Fruit fly (Drosophila melanogaster) whole organism, embryonic: ENCODE measurements around the gene Vlet.

Experiments
- Bdp1 ChIP-seq: fragments of 200-800 bp; sonication (Bioruptor generic); optimal IDR thresholded peaks from 3 replicates; lab custom pipeline; 2016; ENCODE audit warnings: missing biosample characterization, missing genetic modification characterization
- Bteb2 ChIP-seq: fragments of 200-800 bp; sonication (Bioruptor generic); optimal IDR thresholded peaks from 2 replicates; lab custom pipeline; 2016; ENCODE audit warnings: missing biosample characterization, missing genetic modification characterization
- CG12071 ChIP-seq: fragments of 200-800 bp; sonication (Bioruptor generic); optimal IDR thresholded peaks from 3 replicates; lab custom pipeline; 2018; ENCODE audit warnings: missing biosample characterization, mild to moderate bottlenecking, missing genetic modification characterization
- CG12104 ChIP-seq: fragments of 200-800 bp; sonication (Bioruptor generic); optimal IDR thresholded peaks from 3 replicates; lab custom pipeline; 2016; ENCODE audit warnings: missing biosample characterization, missing genetic modification characterization
- CG12299 ChIP-seq: fragments of 200-800 bp; sonication (Bioruptor generic); optimal IDR thresholded peaks from 2 replicates; lab custom pipeline; 2018; ENCODE audit warnings: missing biosample characterization, mild to moderate bottlenecking, missing genetic modification characterization
- CG13424 ChIP-seq: fragments of 200-800 bp; sonication (Bioruptor generic); optimal IDR thresholded peaks from 2 replicates; lab custom pipeline; 2019; ENCODE audit warnings: missing biosample characterization, mild to moderate bottlenecking, missing genetic modification characterization, moderate library complexity
- CG14014 ChIP-seq: fragments of 200-800 bp; sonication (Bioruptor generic); IDR thresholded peaks from 2 replicates; pipeline ENCODE4 v1.3.6; 2022; ENCODE audit warnings: missing biosample characterization, missing genetic modification characterization
- CG17912 ChIP-seq: fragments of 200-800 bp; sonication (Bioruptor generic); optimal IDR thresholded peaks from 2 replicates; lab custom pipeline; 2018; ENCODE audit warnings: missing biosample characterization, mild to moderate bottlenecking, missing genetic modification characterization
- CG1792 ChIP-seq: fragments of 200-800 bp; sonication (Bioruptor generic); optimal IDR thresholded peaks from 2 replicates; lab custom pipeline; 2016; ENCODE audit warnings: missing biosample characterization, missing genetic modification characterization
- CG18476 ChIP-seq: fragments of 200-800 bp; sonication (Bioruptor generic); optimal IDR thresholded peaks from 2 replicates; lab custom pipeline; 2016; ENCODE audit warnings: missing biosample characterization, mild to moderate bottlenecking, missing genetic modification characterization
- CG18599 ChIP-seq: fragments of 200-800 bp; sonication (Bioruptor generic); optimal IDR thresholded peaks from 3 replicates; lab custom pipeline; 2017; ENCODE audit warnings: missing biosample characterization, missing genetic modification characterization, mild to moderate bottlenecking, moderate library complexity, missing genetic modification reagents
- CG2712 ChIP-seq: fragments of 200-800 bp; optimal IDR thresholded peaks from 3 replicates; lab custom pipeline; 2019; ENCODE audit warnings: missing biosample characterization, mild to moderate bottlenecking, missing genetic modification characterization, moderate library complexity
- CG30020 ChIP-seq: fragments of 200-800 bp; optimal IDR thresholded peaks from 2 replicates; lab custom pipeline; 2019; ENCODE audit warnings: missing biosample characterization, mild to moderate bottlenecking, missing genetic modification characterization, moderate library complexity
- CG32772 ChIP-seq: fragments of 200-800 bp; sonication (Bioruptor generic); IDR thresholded peaks from 2 replicates; pipeline ENCODE4 v1.3.6; 2022; ENCODE audit warnings: missing biosample characterization, missing genetic modification characterization
- CG3847 ChIP-seq: fragments of 200-800 bp; sonication (Bioruptor generic); IDR thresholded peaks from 2 replicates; pipeline ENCODE4 v1.3.6; 2022; ENCODE audit warnings: missing biosample characterization, missing genetic modification characterization
- CG5180 ChIP-seq: fragments of 200-800 bp; sonication (Bioruptor generic); optimal IDR thresholded peaks from 3 replicates; lab custom pipeline; 2017; ENCODE audit warnings: missing biosample characterization, missing genetic modification characterization, mild to moderate bottlenecking, moderate library complexity, missing genetic modification reagents
- CG8924 ChIP-seq: fragments of 200-800 bp; optimal IDR thresholded peaks from 3 replicates; lab custom pipeline; 2019; ENCODE audit warnings: missing biosample characterization, mild to moderate bottlenecking, missing genetic modification characterization, moderate library complexity
- CG8944 ChIP-seq: fragments of 200-800 bp; sonication (Bioruptor generic); optimal IDR thresholded peaks from 3 replicates; lab custom pipeline; 2016; ENCODE audit warnings: missing biosample characterization, missing genetic modification characterization
- CG9932 ChIP-seq: fragments of 200-800 bp; sonication (Bioruptor generic); IDR thresholded peaks from 2 replicates; pipeline ENCODE4 v1.3.6; 2022; ENCODE audit warnings: missing biosample characterization, missing genetic modification characterization
- Camta ChIP-seq: fragments of 200-800 bp; sonication (Bioruptor generic); optimal IDR thresholded peaks from 2 replicates; lab custom pipeline; 2016; ENCODE audit warnings: missing biosample characterization, missing genetic modification characterization
- D19B ChIP-seq: fragments of 200-800 bp; sonication (Bioruptor generic); optimal IDR thresholded peaks from 2 replicates; lab custom pipeline; 2017; ENCODE audit warnings: missing biosample characterization, mild to moderate bottlenecking, missing genetic modification characterization
- Dip2 ChIP-seq: fragments of 200-800 bp; sonication (Bioruptor generic); IDR thresholded peaks from 2 replicates; pipeline ENCODE4 v1.3.6; 2022; ENCODE audit warnings: missing biosample characterization, missing genetic modification characterization
- Dref ChIP-seq: fragments of 200-800 bp; sonication (Bioruptor generic); IDR thresholded peaks from 2 replicates; pipeline ENCODE4 v1.3.6; 2022; ENCODE audit warnings: missing biosample characterization, missing genetic modification characterization
- Gsc ChIP-seq: fragments of 200-800 bp; sonication (Bioruptor generic); IDR thresholded peaks from 2 replicates; pipeline ENCODE4 v1.3.6; 2022; ENCODE audit warnings: missing biosample characterization, missing genetic modification characterization
- Meics ChIP-seq: fragments of 200-800 bp; sonication (Bioruptor generic); optimal IDR thresholded peaks from 2 replicates; lab custom pipeline; 2017; ENCODE audit warnings: missing biosample characterization, mild to moderate bottlenecking, missing genetic modification characterization
- Nf-YA ChIP-seq: fragments of 200-800 bp; sonication (Bioruptor generic); IDR thresholded peaks from 2 replicates; pipeline ENCODE4 v1.3.6; 2022; ENCODE audit warnings: missing biosample characterization, missing genetic modification characterization
- NfI ChIP-seq: fragments of 200-800 bp; sonication (Bioruptor generic); optimal IDR thresholded peaks from 3 replicates; lab custom pipeline; 2018; ENCODE audit warnings: missing biosample characterization, mild to moderate bottlenecking, missing genetic modification characterization, moderate library complexity
- Stat92E ChIP-seq, 3 experiments: fragments of >200 bp in 2 of 3; fragments of 200-800 bp in 1 of 3; sonication (Bioruptor generic) in 1 of 3; optimal IDR thresholded peaks; 2 replicates each; lab custom pipeline; 2017 to 2019; ENCODE audit warnings: missing biosample characterization in 3 of 3, missing genetic modification characterization in 3 of 3, mild to moderate bottlenecking in 1 of 3, moderate library complexity in 1 of 3
- Usf ChIP-seq: fragments of 200-800 bp; sonication (Bioruptor generic); optimal IDR thresholded peaks from 2 replicates; lab custom pipeline; 2017; ENCODE audit warnings: missing genotype, missing biosample characterization, missing genetic modification characterization
- Xbp1 ChIP-seq: fragments of 200-800 bp; sonication (Bioruptor generic); optimal IDR thresholded peaks from 3 replicates; lab custom pipeline; 2016; ENCODE audit warnings: missing biosample characterization, mild to moderate bottlenecking, missing genetic modification characterization
- Xrp1 ChIP-seq: fragments of 200-800 bp; sonication (Bioruptor generic); IDR thresholded peaks from 2 replicates; pipeline ENCODE4 v1.3.6; 2022; ENCODE audit warnings: missing biosample characterization, missing genetic modification characterization
- abd-A ChIP-seq: fragments of 200-800 bp; sonication (Bioruptor generic); optimal IDR thresholded peaks from 3 replicates; lab custom pipeline; 2019; ENCODE audit warnings: missing biosample characterization, mild to moderate bottlenecking, missing genetic modification characterization, moderate library complexity
- ap ChIP-seq: fragments of 200-800 bp; sonication (Bioruptor generic); IDR thresholded peaks from 2 replicates; pipeline ENCODE4 v1.3.6; 2022; ENCODE audit warnings: missing biosample characterization, missing genetic modification characterization
- ase ChIP-seq: fragments of 200-800 bp; sonication (Bioruptor generic); IDR thresholded peaks from 3 replicates; pipeline ENCODE4 v1.3.6; 2022; ENCODE audit warnings: missing biosample characterization, missing genetic modification characterization
- bcd ChIP-seq: fragments of 200-800 bp; sonication (Bioruptor generic); optimal IDR thresholded peaks from 2 replicates; lab custom pipeline; 2017; ENCODE audit warnings: missing biosample characterization, mild to moderate bottlenecking, missing genetic modification characterization
- cato ChIP-seq: fragments of 200-800 bp; sonication (Bioruptor generic); optimal IDR thresholded peaks from 2 replicates; lab custom pipeline; 2016; ENCODE audit warnings: missing biosample characterization, missing genetic modification characterization, borderline replicate concordance
- chif ChIP-seq, 2 experiments: fragments of 200-800 bp; sonication (Bioruptor generic); optimal IDR thresholded peaks; 3 replicates each; lab custom pipeline; 2016; ENCODE audit warnings: missing biosample characterization in 2 of 2, missing genetic modification characterization in 2 of 2
- dysf ChIP-seq: fragments of 200-800 bp; sonication (Bioruptor generic); IDR thresholded peaks from 3 replicates; pipeline ENCODE4 v1.3.6; 2022; ENCODE audit warnings: missing biosample characterization, missing genetic modification characterization
- fd3F ChIP-seq: fragments of 200-800 bp; sonication (Bioruptor generic); optimal IDR thresholded peaks from 2 replicates; lab custom pipeline; 2018; ENCODE audit warnings: missing biosample characterization, mild to moderate bottlenecking, missing genetic modification characterization, moderate library complexity
- gro ChIP-seq: fragments of 200-800 bp; sonication (Bioruptor generic); optimal IDR thresholded peaks from 2 replicates; lab custom pipeline; 2016; ENCODE audit warnings: missing biosample characterization, missing genetic modification characterization
- hb ChIP-seq: fragments of 200-800 bp; sonication (Bioruptor generic); IDR thresholded peaks from 3 replicates; pipeline ENCODE4 v1.3.6; 2022; ENCODE audit warnings: missing biosample characterization, missing genetic modification characterization; ENCODE audit not compliant: partially characterized antibody
- hbn ChIP-seq: fragments of 200-800 bp; sonication (Bioruptor generic); IDR thresholded peaks from 2 replicates; pipeline ENCODE4 v1.3.6; 2022; ENCODE audit warnings: missing biosample characterization, missing genetic modification characterization; ENCODE audit not compliant: partially characterized antibody
- insv ChIP-seq, 2 experiments: fragments of 200-800 bp; sonication (Bioruptor generic); optimal IDR thresholded peaks; 3 replicates each; lab custom pipeline; 2016 to 2018; ENCODE audit warnings: missing biosample characterization in 2 of 2, missing genetic modification characterization in 2 of 2
- kah ChIP-seq: fragments of 200-800 bp; sonication (Bioruptor generic); optimal IDR thresholded peaks from 2 replicates; lab custom pipeline; 2018; ENCODE audit warnings: missing biosample characterization, mild to moderate bottlenecking, missing genetic modification characterization
- klu ChIP-seq: fragments of 200-800 bp; sonication (Bioruptor generic); IDR thresholded peaks from 2 replicates; pipeline ENCODE4 v1.3.6; 2022; ENCODE audit warnings: missing biosample characterization, missing genetic modification characterization
- oc ChIP-seq: fragments of 200-800 bp; sonication (Bioruptor generic); optimal IDR thresholded peaks from 2 replicates; lab custom pipeline; 2018; ENCODE audit warnings: missing biosample characterization, mild to moderate bottlenecking, missing genetic modification characterization, moderate library complexity
- shn ChIP-seq: fragments of 200-800 bp; sonication (Bioruptor generic); optimal IDR thresholded peaks from 3 replicates; lab custom pipeline; 2016; ENCODE audit warnings: missing biosample characterization, missing genetic modification characterization
- sqz ChIP-seq: fragments of 200-800 bp; sonication (Bioruptor generic); optimal IDR thresholded peaks from 3 replicates; lab custom pipeline; 2018; ENCODE audit warnings: missing biosample characterization, mild to moderate bottlenecking, missing genetic modification characterization
- tx ChIP-seq: fragments of 200-800 bp; sonication (Bioruptor generic); optimal IDR thresholded peaks from 2 replicates; lab custom pipeline; 2016; ENCODE audit warnings: missing biosample characterization, missing genetic modification characterization

Vlet gene

DNA sequence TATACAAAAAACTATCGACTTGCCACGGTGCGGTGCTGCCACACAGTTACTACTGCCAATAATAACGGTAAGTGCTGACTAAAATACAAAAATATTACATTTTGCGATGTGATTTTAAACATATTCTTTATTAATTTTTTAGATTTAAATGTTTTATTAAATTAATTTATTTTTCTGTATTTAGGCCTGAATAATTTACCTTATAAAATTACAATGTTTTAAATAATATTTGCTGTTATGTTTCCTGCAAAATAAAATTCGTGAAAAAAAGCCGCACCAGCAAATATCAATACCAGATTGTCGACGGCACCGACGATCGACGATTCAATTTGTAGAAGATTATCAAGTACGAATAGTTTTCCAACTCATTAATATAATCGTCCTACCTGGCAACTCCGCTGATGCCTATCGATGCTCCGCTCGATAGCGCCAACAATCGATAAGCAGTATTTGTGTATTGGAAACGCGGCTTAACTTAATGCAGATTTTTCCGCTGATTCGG lies at the start of gene Vlet, which contains the start of gene bif (continued):
- peak; percentile 78 for TF ChIP-seq Dref (GFP tag; lab: Robert Waterston, UW)
- TF ChIP-seq Usf (GFP tag; lab: Kevin White, UChicago): no peak
- peak; percentile 71 for TF ChIP-seq CG18599 (GFP tag; lab: Kevin White, UChicago)
- peak; percentile 78 for TF ChIP-seq CG8924 (tag; lab: Kevin White, UChicago)
- peak; percentile 47 for TF ChIP-seq CG30020 (tag; lab: Kevin White, UChicago)
- 0 out of 2 replicates have a peak, but pooled peaks have one; percentile 8 for TF ChIP-seq ap (GFP tag; lab: Robert Waterston, UW)
- TF ChIP-seq CG1792: peak; percentile 7
- TF ChIP-seq hb (GFP tag; lab: Robert Waterston, UW): peak; percentile 58; the same call in 1 of the 3 replicates
- peak in 1 of 2 experiments; percentile 27 for TF ChIP-seq insv (GFP tag; optimal IDR thresholded peaks at IDR 0.05; lab: Kevin White, UChicago)
- peak; percentile 43; the same call in 1 of the 2 replicates for TF ChIP-seq klu (GFP tag; lab: Robert Waterston, UW)
- peak; percentile 74 for TF ChIP-seq CG9932 (GFP tag; lab: Robert Waterston, UW)
- peak; percentile 19 for TF ChIP-seq CG18476 (GFP tag; lab: Kevin White, UChicago)
- TF ChIP-seq chif (GFP tag; optimal IDR thresholded peaks at IDR 0.05; lab: Kevin White, UChicago): peak in 1 of 2 experiments; percentile 46
- TF ChIP-seq Meics (GFP tag; lab: Kevin White, UChicago): peak; percentile 76
- peak; percentile 52 for TF ChIP-seq CG8944 (GFP tag; lab: Kevin White, UChicago)
- TF ChIP-seq D19B: peak; percentile 51
- no peak for TF ChIP-seq Dip2 (GFP tag; lab: Robert Waterston, UW)
- TF ChIP-seq Bteb2: peak; percentile 17
- TF ChIP-seq Xbp1 (GFP tag; lab: Kevin White, UChicago): peak; percentile 76
- peak; percentile 80 for TF ChIP-seq CG2712 (tag; lab: Kevin White, UChicago)
- TF ChIP-seq CG13424: peak; percentile 78
- TF ChIP-seq fd3F (GFP tag; lab: Kevin White, UChicago): peak; percentile 27
- no peak for TF ChIP-seq kah (GFP tag; lab: Kevin White, UChicago)
- peak; percentile 39 for TF ChIP-seq oc (tag; lab: Kevin White, UChicago)
- TF ChIP-seq CG3847 (GFP tag; lab: Robert Waterston, UW): peak; percentile 73
- TF ChIP-seq CG32772 (GFP tag; lab: Robert Waterston, UW): peak; percentile 59; the same call in 1 of the 2 replicates
- peak; percentile 40; the same call in 1 of the 2 replicates for TF ChIP-seq Xrp1 (GFP tag; lab: Robert Waterston, UW)
- TF ChIP-seq CG12299 (tag; lab: Kevin White, UChicago): peak; percentile 12
- peak; percentile 65 for TF ChIP-seq bcd (GFP tag; lab: Kevin White, UChicago)
- peak; percentile 45; the same call in 2 of the 3 replicates for TF ChIP-seq dysf (GFP tag; lab: Robert Waterston, UW)
- no peak for TF ChIP-seq Nf-YA (GFP tag; lab: Robert Waterston, UW)
- no peak for TF ChIP-seq CG17912 (GFP tag; lab: Kevin White, UChicago)
- 0 out of 3 replicates have a peak, but pooled peaks have one; percentile 30 for TF ChIP-seq ase
- 0 out of 2 replicates have a peak, but pooled peaks have one; percentile 41 for TF ChIP-seq CG14014 (GFP tag; lab: Robert Waterston, UW)
- peak; percentile 41 for TF ChIP-seq CG12104 (GFP tag; lab: Kevin White, UChicago)
- TF ChIP-seq Bdp1 (GFP tag; lab: Kevin White, UChicago): peak; percentile 23
- peak; percentile 29 for TF ChIP-seq tx
- no peak for TF ChIP-seq Stat92E (GFP tag; optimal IDR thresholded peaks at IDR 0.05; lab: Kevin White, UChicago)
- TF ChIP-seq gro (GFP tag; lab: Kevin White, UChicago): peak; percentile 8
- TF ChIP-seq sqz (GFP tag; lab: Kevin White, UChicago): peak; percentile 34
- TF ChIP-seq Camta (GFP tag; lab: Kevin White, UChicago): peak; percentile 20
- peak; percentile 55 for TF ChIP-seq cato
- peak; percentile 36; the same call in 1 of the 2 replicates for TF ChIP-seq hbn (GFP tag; lab: Robert Waterston, UW)
- TF ChIP-seq abd-A (tag; lab: Kevin White, UChicago): no peak
- TF ChIP-seq shn (GFP tag; lab: Kevin White, UChicago): peak; percentile 11
- no peak for TF ChIP-seq Gsc (GFP tag; lab: Robert Waterston, UW)
- peak; percentile 25 for TF ChIP-seq CG5180 (GFP tag; lab: Kevin White, UChicago)
- no peak for TF ChIP-seq CG12071 (GFP tag; lab: Kevin White, UChicago)
- peak; percentile 75 for TF ChIP-seq NfI (GFP tag; lab: Kevin White, UChicago)
